Fruit fly (Drosophila melanogaster): ENCODE data around the gene CG42597.

Gene CG42597

dm6 chr2L:22018861-22019270 lies 46.3 kb downstream of the CG42597 start, which contains the start of gene tio (continued):
- no peak for TF ChIP-seq Kr (GFP tag; optimal IDR thresholded peaks at IDR 0.05)
- no peak for TF ChIP-seq shn (GFP tag; optimal IDR thresholded peaks at IDR 0.05)
- no peak for TF ChIP-seq CG1529 (GFP tag; optimal IDR thresholded peaks at IDR 0.05)
- no peak for TF ChIP-seq CG2875 (GFP tag; optimal IDR thresholded peaks at IDR 0.05)
- TF ChIP-seq CG32772 (GFP tag; IDR thresholded peaks at IDR 0.05): no peak
- TF ChIP-seq CG9215 (GFP tag; IDR thresholded peaks at IDR 0.05): no peak
- no peak for TF ChIP-seq CG10959 (GFP tag; IDR thresholded peaks at IDR 0.05)
- TF ChIP-seq C15 (GFP tag; IDR thresholded peaks at IDR 0.05): no peak
- TF ChIP-seq CG7372 (GFP tag; IDR thresholded peaks at IDR 0.05): no peak
- no peak for TF ChIP-seq Myb (GFP tag; optimal IDR thresholded peaks at IDR 0.05)
- TF ChIP-seq NC2β (GFP tag; optimal IDR thresholded peaks at IDR 0.05): no peak
- TF ChIP-seq scrt (GFP tag; optimal IDR thresholded peaks at IDR 0.05): no peak
- no peak for TF ChIP-seq Hr39 (optimal IDR thresholded peaks at IDR 0.05)
- TF ChIP-seq Rfx (GFP tag; IDR thresholded peaks at IDR 0.05): no peak; the same call in 1 of the 2 replicates
- no peak for TF ChIP-seq CG2199 (GFP tag; IDR thresholded peaks at IDR 0.05)
- TF ChIP-seq phol (tag; optimal IDR thresholded peaks at IDR 0.05): no peak
- no peak for TF ChIP-seq lola (GFP tag; optimal IDR thresholded peaks at IDR 0.05)
- no peak for TF ChIP-seq Stat92E (GFP tag; optimal IDR thresholded peaks at IDR 0.05)
- no peak for TF ChIP-seq E2f1 (GFP tag; IDR thresholded peaks at IDR 0.05)
- no peak for TF ChIP-seq CG12659 (GFP tag; optimal IDR thresholded peaks at IDR 0.05)
- 0 out of 3 replicates have a peak, but pooled peaks have one; percentile 24 for TF ChIP-seq so (GFP tag; IDR thresholded peaks at IDR 0.05)
- TF ChIP-seq CG4820 (GFP tag; optimal IDR thresholded peaks at IDR 0.05): no peak
- TF ChIP-seq en (GFP tag; optimal IDR thresholded peaks at IDR 0.05): no peak
- TF ChIP-seq CG9609 (GFP tag; optimal IDR thresholded peaks at IDR 0.05): no peak
- TF ChIP-seq Hsf (GFP tag; optimal IDR thresholded peaks at IDR 0.05): no peak
- no peak for TF ChIP-seq CG1233 (GFP tag; optimal IDR thresholded peaks at IDR 0.05)
- no peak for TF ChIP-seq gsb (GFP tag; IDR thresholded peaks at IDR 0.05)
- no peak for TF ChIP-seq fd64A (GFP tag; optimal IDR thresholded peaks at IDR 0.05)
- TF ChIP-seq z (GFP tag; IDR thresholded peaks at IDR 0.05): peak; percentile 84
- TF ChIP-seq grn (GFP tag; optimal IDR thresholded peaks at IDR 0.05): no peak
- no peak for TF ChIP-seq repo (GFP tag; optimal IDR thresholded peaks at IDR 0.05)
- TF ChIP-seq Fer2 (tag; optimal IDR thresholded peaks at IDR 0.05): no peak
- peak; percentile 80 for TF ChIP-seq Nf-YB (GFP tag; optimal IDR thresholded peaks at IDR 0.05)
- no peak for TF ChIP-seq CG15696 (tag; optimal IDR thresholded peaks at IDR 0.05)
- no peak for TF ChIP-seq CG12744 (GFP tag; optimal IDR thresholded peaks at IDR 0.05)
- TF ChIP-seq sob (GFP tag; IDR thresholded peaks at IDR 0.05): no peak
- no peak for TF ChIP-seq Rx (GFP tag; IDR thresholded peaks at IDR 0.05)
- TF ChIP-seq CG4617 (GFP tag; optimal IDR thresholded peaks at IDR 0.05; ENCODE audit: borderline replicate concordance): no peak
- no peak for TF ChIP-seq jigr1 (GFP tag; IDR thresholded peaks at IDR 0.05)
- no peak for TF ChIP-seq CG2202 (tag; optimal IDR thresholded peaks at IDR 0.05)
- TF ChIP-seq Trl (optimal IDR thresholded peaks at IDR 0.05): peak; percentile 99 to 100
- peak; percentile 84 for TF ChIP-seq Trl (GFP tag; optimal IDR thresholded peaks at IDR 0.05)
- TF ChIP-seq bowl (GFP tag; IDR thresholded peaks at IDR 0.05): peak; percentile 58; the same call in 1 of the 2 replicates
- TF ChIP-seq CG15269 (tag; optimal IDR thresholded peaks at IDR 0.05): no peak
- peak; percentile 16; the same call in 1 of the 2 replicates for TF ChIP-seq rib (GFP tag; IDR thresholded peaks at IDR 0.05)
- TF ChIP-seq sisA (GFP tag; IDR thresholded peaks at IDR 0.05): no peak
- TF ChIP-seq NC2α (GFP tag; optimal IDR thresholded peaks at IDR 0.05): no peak
- no peak for TF ChIP-seq CG1602 (GFP tag; optimal IDR thresholded peaks at IDR 0.05)
- no peak for TF ChIP-seq CG31224 (GFP tag; IDR thresholded peaks at IDR 0.05)
- TF ChIP-seq Mrtf (GFP tag; IDR thresholded peaks at IDR 0.05): no peak
- TF ChIP-seq CG7928 (GFP tag; optimal IDR thresholded peaks at IDR 0.05): no peak
- no peak for TF ChIP-seq CG9797 (GFP tag; optimal IDR thresholded peaks at IDR 0.05)
- no peak for TF ChIP-seq H15 (GFP tag; IDR thresholded peaks at IDR 0.05)
- TF ChIP-seq GATAe (GFP tag; conservative IDR thresholded peaks at IDR 0.05): no peak
